Fruit fly (Drosophila melanogaster): ENCODE measurements around the gene CG15357.

DNA sequence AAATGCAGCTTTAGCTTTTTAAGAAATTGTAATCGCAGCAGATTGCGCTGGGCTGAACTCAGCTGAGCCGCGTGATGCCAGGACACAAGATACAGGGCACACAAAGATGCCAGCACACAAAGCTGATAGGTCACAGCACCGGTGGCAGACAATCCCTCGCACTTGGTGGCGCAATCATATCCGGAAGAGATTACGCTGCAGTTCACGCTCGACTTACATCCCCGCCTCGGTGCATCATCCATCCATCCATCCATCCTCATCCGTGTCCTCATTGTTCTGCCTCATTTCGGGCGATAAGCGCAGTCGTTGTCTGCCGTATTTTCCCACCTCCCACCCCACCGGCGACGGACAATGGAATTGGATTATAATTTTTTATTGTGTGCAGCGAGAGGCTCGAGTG, 2.5 kb upstream of the CG15357 start:
- TF ChIP-seq psq (optimal IDR thresholded peaks at IDR 0.05) (no peak), insv (optimal IDR thresholded peaks at IDR 0.05) (no peak), h (optimal IDR thresholded peaks at IDR 0.05) (no peak), ttk (optimal IDR thresholded peaks at IDR 0.05) (no peak), Sin3A (optimal IDR thresholded peaks at IDR 0.05) (no peak), Myc (optimal IDR thresholded peaks at IDR 0.05) (no peak)

Data from Kc167 (cell line).